Worm (Caenorhabditis elegans) whole organism, L1 larva: Measurements from ENCODE around the gene F53A2.3.

Experiments used
- aly-2 ChIP-seq: fragments of 150-350 bp; optimal IDR thresholded peaks from 2 replicates; lab custom pipeline; 2014; ENCODE audit warnings: missing biosample characterization, missing genetic modification characterization
- fos-1 ChIP-seq: fragments of 150-350 bp; optimal IDR thresholded peaks from 2 replicates; lab custom pipeline; 2014; ENCODE audit warnings: missing biosample characterization, missing genetic modification characterization
- lin-13 ChIP-seq: fragments of 150-350 bp; optimal IDR thresholded peaks from 2 replicates; lab custom pipeline; 2014; ENCODE audit warnings: missing biosample characterization, missing genetic modification reagents, missing genetic modification characterization
- lin-15B ChIP-seq: fragments of 150-350 bp; sonication (generic microtip); optimal IDR thresholded peaks from 3 replicates; lab custom pipeline; 2014; ENCODE audit warnings: missing biosample characterization, missing genetic modification characterization
- ztf-11 ChIP-seq, 2 experiments: sonication (generic microtip); optimal IDR thresholded peaks; 2 replicates each; lab custom pipeline; 2016 to 2017; ENCODE audit warnings: missing genetic modification characterization in 2 of 2, missing biosample characterization in 1 of 2, missing compliant biosample characterization in 1 of 2
- ztf-4 ChIP-seq: fragments of 150-350 bp; optimal IDR thresholded peaks from 2 replicates; lab custom pipeline; 2014; ENCODE audit warnings: missing biosample characterization, missing genetic modification characterization

- TF ChIP-seq aly-2 (tag; lab: Kevin White, UChicago) = no peak
- TF ChIP-seq fos-1 = no peak
- TF ChIP-seq ztf-11 (tag; optimal IDR thresholded peaks at IDR 0.05; lab: Kevin White, UChicago) = no peak
- no peak for TF ChIP-seq lin-15B (tag; lab: Kevin White, UChicago)
- TF ChIP-seq lin-13 = no peak
- TF ChIP-seq ztf-4 (tag; lab: Kevin White, UChicago) = no peak
Observed at ce11 chrIII:13310552-13310951, 29.0 kb downstream of the F53A2.3 start.
